Fruit fly (Drosophila melanogaster) whole organism, embryonic: ENCODE data around the gene CG5909.

Experiments used
- B-H1 ChIP-seq: fragments of 200-800 bp; sonication (Bioruptor generic); IDR thresholded peaks from 3 replicates; pipeline ENCODE4 v1.3.6; 2022; ENCODE audit warnings: missing biosample characterization, missing genetic modification characterization
- BtbVII ChIP-seq: fragments of 200-800 bp; sonication (Bioruptor generic); optimal IDR thresholded peaks from 3 replicates; lab custom pipeline; 2017; ENCODE audit warnings: missing biosample characterization, mild to moderate bottlenecking, missing genetic modification characterization
- CG11560 ChIP-seq: fragments of 200-800 bp; sonication (Bioruptor generic); IDR thresholded peaks from 3 replicates; pipeline ENCODE4 v1.3.6; 2022; ENCODE audit warnings: missing biosample characterization, missing genetic modification characterization
- CG12071 ChIP-seq: fragments of 200-800 bp; sonication (Bioruptor generic); optimal IDR thresholded peaks from 3 replicates; lab custom pipeline; 2018; ENCODE audit warnings: missing biosample characterization, mild to moderate bottlenecking, missing genetic modification characterization
- CG12104 ChIP-seq: fragments of 200-800 bp; sonication (Bioruptor generic); optimal IDR thresholded peaks from 3 replicates; lab custom pipeline; 2016; ENCODE audit warnings: missing biosample characterization, missing genetic modification characterization
- CG12219 ChIP-seq: fragments of 200-800 bp; sonication (Bioruptor generic); optimal IDR thresholded peaks from 3 replicates; lab custom pipeline; 2018; ENCODE audit warnings: missing biosample characterization, mild to moderate bottlenecking, missing genetic modification characterization
- CG12769 ChIP-seq: fragments of 200-800 bp; sonication (Bioruptor generic); optimal IDR thresholded peaks from 2 replicates; lab custom pipeline; 2019; ENCODE audit warnings: missing biosample characterization, mild to moderate bottlenecking, missing genetic modification characterization, moderate library complexity
- CG13123 ChIP-seq: fragments of 200-800 bp; sonication (Bioruptor generic); optimal IDR thresholded peaks from 2 replicates; lab custom pipeline; 2016; ENCODE audit warnings: missing biosample characterization, missing genetic modification characterization
- CG14667 ChIP-seq: fragments of 200-800 bp; sonication (Bioruptor generic); IDR thresholded peaks from 2 replicates; pipeline ENCODE4 v1.3.6; 2022; ENCODE audit warnings: missing biosample characterization, missing genetic modification characterization
- CG15514 ChIP-seq: fragments of 200-800 bp; sonication (Bioruptor generic); optimal IDR thresholded peaks from 3 replicates; lab custom pipeline; 2017; ENCODE audit warnings: missing biosample characterization, missing genetic modification characterization, mild to moderate bottlenecking, moderate library complexity, missing genetic modification reagents
- CG17385 ChIP-seq: fragments of 200-800 bp; sonication (Bioruptor generic); optimal IDR thresholded peaks from 3 replicates; lab custom pipeline; 2018; ENCODE audit warnings: missing biosample characterization, mild to moderate bottlenecking, missing genetic modification characterization
- CG17568 ChIP-seq: fragments of 200-800 bp; sonication (Bioruptor generic); optimal IDR thresholded peaks from 2 replicates; lab custom pipeline; 2018; ENCODE audit warnings: missing biosample characterization, mild to moderate bottlenecking, missing genetic modification characterization, moderate library complexity
- CG18599 ChIP-seq: fragments of 200-800 bp; sonication (Bioruptor generic); optimal IDR thresholded peaks from 3 replicates; lab custom pipeline; 2017; ENCODE audit warnings: missing biosample characterization, missing genetic modification characterization, mild to moderate bottlenecking, moderate library complexity, missing genetic modification reagents
- CG2678 ChIP-seq: fragments of 200-800 bp; sonication (Bioruptor generic); optimal IDR thresholded peaks from 3 replicates; lab custom pipeline; 2019; ENCODE audit warnings: missing biosample characterization, mild to moderate bottlenecking, missing genetic modification characterization, moderate library complexity
- CG2875 ChIP-seq: fragments of 200-800 bp; sonication (Bioruptor generic); optimal IDR thresholded peaks from 2 replicates; lab custom pipeline; 2017; ENCODE audit warnings: missing biosample characterization, mild to moderate bottlenecking, missing genetic modification characterization, missing genetic modification reagents
- CG30403 ChIP-seq: fragments of 200-800 bp; sonication (Bioruptor generic); optimal IDR thresholded peaks from 3 replicates; lab custom pipeline; 2016; ENCODE audit warnings: missing biosample characterization, missing genetic modification characterization
- CG32767 ChIP-seq: fragments of 200-800 bp; sonication (Bioruptor generic); IDR thresholded peaks from 2 replicates; pipeline ENCODE4 v1.3.6; 2022; ENCODE audit warnings: missing biosample characterization, missing genetic modification characterization
- CG33557 ChIP-seq: fragments of 200-800 bp; sonication (Bioruptor generic); optimal IDR thresholded peaks from 2 replicates; lab custom pipeline; 2019; ENCODE audit warnings: missing biosample characterization, mild to moderate bottlenecking, missing genetic modification characterization, moderate library complexity
- CG4328 ChIP-seq: fragments of 200-800 bp; sonication (Bioruptor generic); optimal IDR thresholded peaks from 3 replicates; lab custom pipeline; 2017; ENCODE audit warnings: missing biosample characterization, missing genetic modification reagents, missing genetic modification characterization
- CG4707 ChIP-seq: fragments of 200-800 bp; sonication (Bioruptor generic); optimal IDR thresholded peaks from 2 replicates; lab custom pipeline; 2018; ENCODE audit warnings: missing biosample characterization, mild to moderate bottlenecking, missing genetic modification characterization, moderate library complexity
- CG9215 ChIP-seq: fragments of 200-800 bp; sonication (Bioruptor generic); IDR thresholded peaks from 2 replicates; pipeline ENCODE4 v1.3.6; 2022; ENCODE audit warnings: missing biosample characterization, missing genetic modification characterization
- Camta ChIP-seq: fragments of 200-800 bp; sonication (Bioruptor generic); optimal IDR thresholded peaks from 2 replicates; lab custom pipeline; 2016; ENCODE audit warnings: missing biosample characterization, missing genetic modification characterization
- Dek ChIP-seq: fragments of 200-800 bp; sonication (Bioruptor generic); optimal IDR thresholded peaks from 3 replicates; lab custom pipeline; 2019; ENCODE audit warnings: missing biosample characterization, mild to moderate bottlenecking, missing genetic modification characterization, moderate library complexity
- Ets65A ChIP-seq: fragments of 200-800 bp; sonication (Bioruptor generic); peaks from one replicate; lab custom pipeline; 2016; ENCODE audit warnings: missing biosample characterization, missing genetic modification characterization
- Hmx ChIP-seq: fragments of 200-800 bp; sonication (Bioruptor generic); optimal IDR thresholded peaks from 2 replicates; lab custom pipeline; 2016; ENCODE audit warnings: missing biosample characterization, missing genetic modification characterization
- Hr39 ChIP-seq: fragments of >200 bp; optimal IDR thresholded peaks from 2 replicates; lab custom pipeline; 2017
- Myb ChIP-seq: fragments of 200-800 bp; sonication (Bioruptor generic); optimal IDR thresholded peaks from 2 replicates; lab custom pipeline; 2016; ENCODE audit warnings: missing biosample characterization, missing genetic modification characterization
- NC2α ChIP-seq: fragments of 200-800 bp; sonication (Bioruptor generic); optimal IDR thresholded peaks from 2 replicates; lab custom pipeline; 2016; ENCODE audit warnings: missing biosample characterization, missing genetic modification characterization
- Sox102F ChIP-seq: fragments of 200-800 bp; sonication (Bioruptor generic); optimal IDR thresholded peaks from 2 replicates; lab custom pipeline; 2018; ENCODE audit warnings: missing biosample characterization, mild to moderate bottlenecking, missing genetic modification characterization, moderate library complexity
- bcd ChIP-seq: fragments of 200-800 bp; sonication (Bioruptor generic); optimal IDR thresholded peaks from 2 replicates; lab custom pipeline; 2017; ENCODE audit warnings: missing biosample characterization, mild to moderate bottlenecking, missing genetic modification characterization
- bigmax ChIP-seq: fragments of 200-800 bp; sonication (Bioruptor generic); optimal IDR thresholded peaks from 2 replicates; lab custom pipeline; 2018; ENCODE audit warnings: missing biosample characterization, mild to moderate bottlenecking, missing genetic modification characterization
- bsh ChIP-seq, 2 experiments: fragments of 200-800 bp; sonication (Bioruptor generic); optimal IDR thresholded peaks; 2 replicates each; lab custom pipeline; 2017 to 2018; ENCODE audit warnings: mild to moderate bottlenecking in 2 of 2, missing biosample characterization in 2 of 2, missing genetic modification characterization in 2 of 2, moderate library complexity in 1 of 2
- cas ChIP-seq: fragments of 200-800 bp; sonication (Bioruptor generic); IDR thresholded peaks from 2 replicates; pipeline ENCODE4 v1.3.6; 2022; ENCODE audit warnings: missing biosample characterization, missing genetic modification characterization
- ci ChIP-seq: fragments of 200-800 bp; sonication (Bioruptor generic); IDR thresholded peaks from 3 replicates; pipeline ENCODE4 v1.3.6; 2022; ENCODE audit warnings: missing biosample characterization, missing genetic modification characterization
- crol ChIP-seq: fragments of 200-800 bp; sonication (Bioruptor generic); IDR thresholded peaks from 2 replicates; pipeline ENCODE4 v1.3.6; 2022; ENCODE audit warnings: missing biosample characterization, missing genetic modification characterization
- cwo ChIP-seq: fragments of 200-800 bp; sonication (Bioruptor generic); optimal IDR thresholded peaks from 3 replicates; lab custom pipeline; 2017; ENCODE audit warnings: missing biosample characterization, missing genetic modification characterization, mild to moderate bottlenecking, moderate library complexity, missing genetic modification reagents
- dmrt99B ChIP-seq: fragments of 200-800 bp; sonication (Bioruptor generic); optimal IDR thresholded peaks from 2 replicates; lab custom pipeline; 2018; ENCODE audit warnings: missing biosample characterization, mild to moderate bottlenecking, missing genetic modification characterization, moderate library complexity
- gce ChIP-seq: fragments of 200-800 bp; sonication (Bioruptor generic); IDR thresholded peaks from 3 replicates; pipeline ENCODE4 v1.3.6; 2022; ENCODE audit warnings: missing biosample characterization, missing genetic modification characterization
- gsb-n ChIP-seq: fragments of 200-800 bp; sonication (Bioruptor generic); optimal IDR thresholded peaks from 3 replicates; lab custom pipeline; 2018; ENCODE audit warnings: missing biosample characterization, mild to moderate bottlenecking, missing genetic modification characterization
- nerfin-2 ChIP-seq: fragments of 200-800 bp; sonication (Bioruptor generic); IDR thresholded peaks from 2 replicates; pipeline ENCODE4 v1.3.6; 2022; ENCODE audit warnings: missing biosample characterization, missing genetic modification characterization; ENCODE audit not compliant: partially characterized antibody
- nmo ChIP-seq: fragments of 200-800 bp; sonication (Bioruptor generic); optimal IDR thresholded peaks from 2 replicates; lab custom pipeline; 2018; ENCODE audit warnings: missing biosample characterization, mild to moderate bottlenecking, missing genetic modification characterization, moderate library complexity
- nom ChIP-seq: fragments of 200-800 bp; sonication (Bioruptor generic); optimal IDR thresholded peaks from 2 replicates; lab custom pipeline; 2017; ENCODE audit warnings: missing biosample characterization, missing genetic modification characterization, mild to moderate bottlenecking, moderate library complexity, missing genetic modification reagents
- org-1 ChIP-seq: fragments of 200-800 bp; sonication (Bioruptor generic); optimal IDR thresholded peaks from 2 replicates; lab custom pipeline; 2017; ENCODE audit warnings: missing biosample characterization, missing genetic modification characterization
- row ChIP-seq: fragments of 200-800 bp; sonication (Bioruptor generic); IDR thresholded peaks from 3 replicates; pipeline ENCODE4 v1.3.6; 2022; ENCODE audit warnings: missing biosample characterization, missing genetic modification characterization
- schlank ChIP-seq: fragments of 200-800 bp; sonication (Bioruptor generic); optimal IDR thresholded peaks from 2 replicates; lab custom pipeline; 2018; ENCODE audit warnings: missing biosample characterization, mild to moderate bottlenecking, missing genetic modification characterization
- slbo ChIP-seq: fragments of 200-800 bp; sonication (Bioruptor generic); IDR thresholded peaks from 2 replicates; pipeline ENCODE4 v1.3.6; 2022; ENCODE audit warnings: missing biosample characterization, missing genetic modification characterization
- toy ChIP-seq: fragments of 200-800 bp; sonication (Bioruptor generic); IDR thresholded peaks from 2 replicates; pipeline ENCODE4 v1.3.6; 2022; ENCODE audit warnings: missing biosample characterization, missing genetic modification characterization
- wdn ChIP-seq: fragments of 200-800 bp; sonication (Bioruptor generic); IDR thresholded peaks from 2 replicates; pipeline ENCODE4 v1.3.6; 2022; ENCODE audit warnings: missing biosample characterization, missing genetic modification characterization
- wor ChIP-seq: fragments of 200-800 bp; sonication (Bioruptor generic); IDR thresholded peaks from 2 replicates; pipeline ENCODE4 v1.3.6; 2022; ENCODE audit warnings: missing biosample characterization, missing genetic modification characterization
- zfh2 ChIP-seq: fragments of 200-800 bp; sonication (Bioruptor generic); optimal IDR thresholded peaks from 2 replicates; lab custom pipeline; 2016; ENCODE audit warnings: missing biosample characterization, missing genetic modification characterization

CG5909 gene

DNA sequence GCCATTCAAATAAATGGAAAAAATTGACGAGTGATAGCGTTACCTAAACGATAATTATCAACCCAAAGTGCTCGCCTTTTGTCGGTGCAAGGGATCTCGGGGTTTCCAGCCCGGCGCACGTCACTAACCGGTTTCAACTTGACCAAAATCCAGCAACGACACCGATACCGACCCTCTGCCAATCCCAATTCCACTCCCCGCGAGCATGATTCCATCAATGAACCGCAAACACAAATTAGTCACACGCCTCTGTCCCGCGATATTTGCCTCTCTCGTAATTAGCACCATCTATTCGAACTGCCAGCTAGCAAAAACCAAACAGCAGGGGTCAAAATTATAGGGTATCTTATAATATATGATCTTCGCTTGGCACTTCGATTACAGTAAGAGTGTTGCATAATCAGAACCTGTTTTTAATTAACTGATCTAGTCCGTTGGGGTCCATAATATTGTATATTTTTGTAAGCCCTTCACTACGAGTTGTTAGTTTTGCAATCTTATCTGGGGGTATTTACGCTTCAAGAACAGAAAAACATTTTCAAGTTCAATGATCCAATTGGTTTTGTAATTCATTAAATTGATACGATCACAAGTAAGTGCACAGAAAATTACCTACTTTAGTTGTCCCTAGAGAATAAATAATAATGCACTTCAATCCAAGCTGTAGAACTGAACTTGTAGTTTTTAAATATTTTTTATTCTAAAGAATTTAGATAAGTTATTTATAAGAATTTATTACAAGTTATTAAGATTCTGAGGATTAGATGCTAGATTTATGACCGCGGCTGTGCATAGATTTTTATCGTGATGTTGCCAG lies 7.7 kb upstream of the CG5909 start (continued):
- TF ChIP-seq Ets65A (GFP tag; lab: Kevin White, UChicago), result peak; percentile 76
- TF ChIP-seq slbo (GFP tag; lab: Robert Waterston, UW), result peak; percentile 44; the same call in 1 of the 2 replicates
- peak; percentile 47 for TF ChIP-seq CG30403 (GFP tag; lab: Kevin White, UChicago)
- TF ChIP-seq dmrt99B (tag; lab: Kevin White, UChicago), result peak; percentile 51
- TF ChIP-seq CG12071 (GFP tag; lab: Kevin White, UChicago), result no peak
- TF ChIP-seq cas (GFP tag; lab: Robert Waterston, UW), result no peak
- TF ChIP-seq Sox102F (GFP tag; lab: Kevin White, UChicago), result peak; percentile 25
- no peak for TF ChIP-seq CG11560 (tag; lab: Robert Waterston, UW)
- no peak for TF ChIP-seq CG14667 (GFP tag; lab: Robert Waterston, UW)
- TF ChIP-seq CG13123 (GFP tag; lab: Kevin White, UChicago), result no peak
- TF ChIP-seq nom (GFP tag; lab: Kevin White, UChicago), result no peak
- TF ChIP-seq Camta (GFP tag; lab: Kevin White, UChicago), result peak; percentile 16
- TF ChIP-seq CG12104 (GFP tag; lab: Kevin White, UChicago), result peak; percentile 61
- TF ChIP-seq ci, result no peak
- TF ChIP-seq wdn (GFP tag; lab: Robert Waterston, UW), result no peak
- no peak for TF ChIP-seq CG4328 (GFP tag; lab: Kevin White, UChicago)
- TF ChIP-seq CG2678 (tag; lab: Kevin White, UChicago), result peak; percentile 65
- no peak for TF ChIP-seq CG12219 (GFP tag; lab: Kevin White, UChicago)
- no peak for TF ChIP-seq B-H1
- TF ChIP-seq Dek, result peak; percentile 49
- no peak for TF ChIP-seq CG4707
- TF ChIP-seq bigmax, result no peak
- TF ChIP-seq wor (GFP tag; lab: Robert Waterston, UW), result no peak
- no peak for TF ChIP-seq toy
- peak; percentile 15 for TF ChIP-seq Myb
- TF ChIP-seq Hmx (GFP tag; lab: Kevin White, UChicago), result no peak
- peak; percentile 66 for TF ChIP-seq cwo (GFP tag; lab: Kevin White, UChicago)
- TF ChIP-seq BtbVII (GFP tag; lab: Kevin White, UChicago), result peak; percentile 64
- TF ChIP-seq bcd, result peak; percentile 66
- peak; percentile 71 for TF ChIP-seq CG18599 (GFP tag; lab: Kevin White, UChicago)
- TF ChIP-seq schlank (tag; lab: Kevin White, UChicago), result no peak
- TF ChIP-seq row (GFP tag; lab: Robert Waterston, UW), result peak; percentile 66; the same call in 2 of the 3 replicates
- TF ChIP-seq CG33557 (GFP tag; lab: Kevin White, UChicago), result no peak
- no peak for TF ChIP-seq nerfin-2 (GFP tag; lab: Robert Waterston, UW)
- TF ChIP-seq nmo (GFP tag; lab: Kevin White, UChicago), result peak; percentile 5
- no peak for TF ChIP-seq CG32767 (GFP tag; lab: Robert Waterston, UW)
- peak; percentile 36 for TF ChIP-seq zfh2 (GFP tag; lab: Kevin White, UChicago)
- TF ChIP-seq gce (GFP tag; lab: Robert Waterston, UW), result no peak
- TF ChIP-seq NC2α (GFP tag; lab: Kevin White, UChicago), result no peak
- TF ChIP-seq org-1, result peak; percentile 35
- TF ChIP-seq CG2875 (GFP tag; lab: Kevin White, UChicago), result no peak
- TF ChIP-seq gsb-n (tag; lab: Kevin White, UChicago), result peak; percentile 35
- TF ChIP-seq CG12769 (tag; lab: Kevin White, UChicago), result peak; percentile 72
- TF ChIP-seq CG17568 (GFP tag; lab: Kevin White, UChicago), result no peak
- TF ChIP-seq bsh (GFP tag; optimal IDR thresholded peaks at IDR 0.05; lab: Kevin White, UChicago), result peak; percentile 7 to 17
- TF ChIP-seq CG17385 (GFP tag; lab: Kevin White, UChicago), result peak; percentile 54
- peak; percentile 80 for TF ChIP-seq crol
- TF ChIP-seq Hr39 (lab: Kevin White, UChicago), result no peak
- TF ChIP-seq CG15514 (GFP tag; lab: Kevin White, UChicago), result peak; percentile 36
- peak; percentile 36 for TF ChIP-seq CG9215
